Fruit fly (Drosophila melanogaster) whole organism, embryonic: Measurements from ENCODE around the gene CG13984.
A peak's percentile ranks its signal among the peaks of the same experiment; 100 is the strongest.

Experiments
- Antp ChIP-seq: fragments of 200-800 bp; sonication (Bioruptor generic); optimal IDR thresholded peaks from 3 replicates; lab custom pipeline; 2016; ENCODE audit warnings: missing biosample characterization, missing genetic modification characterization
- B-H2 ChIP-seq: fragments of 200-800 bp; sonication (Bioruptor generic); optimal IDR thresholded peaks from 2 replicates; lab custom pipeline; 2018; ENCODE audit warnings: missing biosample characterization, mild to moderate bottlenecking, missing genetic modification characterization
- Bgb ChIP-seq: fragments of 200-800 bp; sonication (Bioruptor generic); IDR thresholded peaks from 2 replicates; pipeline ENCODE4 v1.3.6; 2022; ENCODE audit warnings: missing biosample characterization, missing genetic modification characterization; ENCODE audit not compliant: partially characterized antibody
- C15 ChIP-seq: fragments of 200-800 bp; sonication (Bioruptor generic); IDR thresholded peaks from 3 replicates; pipeline ENCODE4 v1.3.6; 2022; ENCODE audit warnings: missing biosample characterization, missing genetic modification characterization
- CG12155 ChIP-seq: fragments of 200-800 bp; sonication (Bioruptor generic); optimal IDR thresholded peaks from 3 replicates; lab custom pipeline; 2016; ENCODE audit warnings: missing biosample characterization, missing genetic modification characterization
- CG12769 ChIP-seq: fragments of 200-800 bp; sonication (Bioruptor generic); optimal IDR thresholded peaks from 2 replicates; lab custom pipeline; 2019; ENCODE audit warnings: missing biosample characterization, mild to moderate bottlenecking, missing genetic modification characterization, moderate library complexity
- CG13123 ChIP-seq: fragments of 200-800 bp; sonication (Bioruptor generic); optimal IDR thresholded peaks from 2 replicates; lab custom pipeline; 2016; ENCODE audit warnings: missing biosample characterization, missing genetic modification characterization
- CG13296 ChIP-seq: fragments of 200-800 bp; sonication (Bioruptor generic); optimal IDR thresholded peaks from 3 replicates; lab custom pipeline; 2018; ENCODE audit warnings: missing biosample characterization, mild to moderate bottlenecking, missing genetic modification characterization
- CG13424 ChIP-seq: fragments of 200-800 bp; sonication (Bioruptor generic); optimal IDR thresholded peaks from 2 replicates; lab custom pipeline; 2019; ENCODE audit warnings: missing biosample characterization, mild to moderate bottlenecking, missing genetic modification characterization, moderate library complexity
- CG2116 ChIP-seq: fragments of 200-800 bp; sonication (Bioruptor generic); optimal IDR thresholded peaks from 3 replicates; lab custom pipeline; 2018; ENCODE audit warnings: missing biosample characterization, mild to moderate bottlenecking, missing genetic modification characterization
- CG34224 ChIP-seq: fragments of 200-800 bp; sonication (Bioruptor generic); IDR thresholded peaks from 3 replicates; pipeline ENCODE4 v1.3.6; 2022; ENCODE audit warnings: missing biosample characterization, missing genetic modification characterization; ENCODE audit not compliant: partially characterized antibody
- CG34422 ChIP-seq: fragments of 200-800 bp; sonication (Bioruptor generic); IDR thresholded peaks from 3 replicates; pipeline ENCODE4 v1.3.6; 2022; ENCODE audit warnings: missing biosample characterization, missing genetic modification characterization
- CG4424 ChIP-seq: fragments of 200-800 bp; sonication (Bioruptor generic); optimal IDR thresholded peaks from 3 replicates; lab custom pipeline; 2016; ENCODE audit warnings: missing biosample characterization, missing genetic modification characterization
- CG5245 ChIP-seq: fragments of 200-800 bp; sonication (Bioruptor generic); optimal IDR thresholded peaks from 3 replicates; lab custom pipeline; 2016; ENCODE audit warnings: missing biosample characterization, missing genetic modification characterization
- CG7745 ChIP-seq: fragments of 200-800 bp; sonication (Bioruptor generic); optimal IDR thresholded peaks from 2 replicates; lab custom pipeline; 2018; ENCODE audit warnings: missing biosample characterization, mild to moderate bottlenecking, missing genetic modification characterization, moderate library complexity
- CG8478 ChIP-seq: fragments of >200 bp; optimal IDR thresholded peaks from 2 replicates; lab custom pipeline; 2018
- CG9609 ChIP-seq: fragments of 200-800 bp; sonication (Bioruptor generic); optimal IDR thresholded peaks from 3 replicates; lab custom pipeline; 2016; ENCODE audit warnings: missing biosample characterization, missing genetic modification characterization
- CG9932 ChIP-seq: fragments of 200-800 bp; sonication (Bioruptor generic); IDR thresholded peaks from 2 replicates; pipeline ENCODE4 v1.3.6; 2022; ENCODE audit warnings: missing biosample characterization, missing genetic modification characterization
- D19B ChIP-seq: fragments of 200-800 bp; sonication (Bioruptor generic); optimal IDR thresholded peaks from 2 replicates; lab custom pipeline; 2017; ENCODE audit warnings: missing biosample characterization, mild to moderate bottlenecking, missing genetic modification characterization
- Dek ChIP-seq: fragments of 200-800 bp; sonication (Bioruptor generic); optimal IDR thresholded peaks from 3 replicates; lab custom pipeline; 2019; ENCODE audit warnings: missing biosample characterization, mild to moderate bottlenecking, missing genetic modification characterization, moderate library complexity
- Dref ChIP-seq: fragments of 200-800 bp; sonication (Bioruptor generic); IDR thresholded peaks from 2 replicates; pipeline ENCODE4 v1.3.6; 2022; ENCODE audit warnings: missing biosample characterization, missing genetic modification characterization
- Drgx ChIP-seq: fragments of 200-800 bp; sonication (Bioruptor generic); IDR thresholded peaks from 2 replicates; pipeline ENCODE4 v1.3.6; 2022; ENCODE audit warnings: missing biosample characterization, missing genetic modification characterization
- Fer2 ChIP-seq: fragments of 200-800 bp; sonication (Bioruptor generic); optimal IDR thresholded peaks from 2 replicates; lab custom pipeline; 2018; ENCODE audit warnings: missing biosample characterization, mild to moderate bottlenecking, missing genetic modification characterization, moderate library complexity
- Hey ChIP-seq: fragments of 200-800 bp; sonication (Bioruptor generic); optimal IDR thresholded peaks from 3 replicates; lab custom pipeline; 2018; ENCODE audit warnings: missing biosample characterization, mild to moderate bottlenecking, missing genetic modification characterization
- Hmr ChIP-seq: fragments of 200-800 bp; sonication (Bioruptor generic); optimal IDR thresholded peaks from 3 replicates; lab custom pipeline; 2017; ENCODE audit warnings: mild to moderate bottlenecking, missing biosample characterization, missing genetic modification reagents, missing genetic modification characterization
- Jarid2 ChIP-seq: fragments of 200-800 bp; sonication (Bioruptor generic); optimal IDR thresholded peaks from 3 replicates; lab custom pipeline; 2017; ENCODE audit warnings: mild to moderate bottlenecking, missing biosample characterization, missing genetic modification reagents, missing genetic modification characterization
- Kr ChIP-seq: fragments of 200-800 bp; sonication (Bioruptor generic); optimal IDR thresholded peaks from 2 replicates; lab custom pipeline; 2017; ENCODE audit warnings: missing biosample characterization, mild to moderate bottlenecking, missing genetic modification characterization
- Lpt ChIP-seq: fragments of >200 bp; optimal IDR thresholded peaks from 2 replicates; lab custom pipeline; 2018; ENCODE audit warnings: missing biosample characterization, missing genetic modification characterization
- MBD-R2 ChIP-seq: fragments of 200-800 bp; sonication (Bioruptor generic); IDR thresholded peaks from 2 replicates; pipeline ENCODE4 v1.3.6; 2022; ENCODE audit warnings: missing biosample characterization, missing genetic modification characterization
- MESR4 ChIP-seq: fragments of 200-800 bp; sonication (Bioruptor generic); optimal IDR thresholded peaks from 2 replicates; lab custom pipeline; 2018; ENCODE audit warnings: missing biosample characterization, mild to moderate bottlenecking, missing genetic modification characterization, moderate library complexity
- MTF-1 ChIP-seq: fragments of 200-800 bp; sonication (Bioruptor generic); optimal IDR thresholded peaks from 2 replicates; lab custom pipeline; 2018; ENCODE audit warnings: missing biosample characterization, mild to moderate bottlenecking, missing genetic modification characterization, borderline replicate concordance
- Max ChIP-seq: fragments of 200-800 bp; sonication (Bioruptor generic); optimal IDR thresholded peaks from 2 replicates; lab custom pipeline; 2016; ENCODE audit warnings: missing biosample characterization, mild to moderate bottlenecking, missing genetic modification characterization
- Scr ChIP-seq: fragments of 200-800 bp; sonication (Bioruptor generic); IDR thresholded peaks from 2 replicates; pipeline ENCODE4 v1.3.6; 2022; ENCODE audit warnings: missing biosample characterization, missing genetic modification characterization; ENCODE audit not compliant: partially characterized antibody
- Spps ChIP-seq: fragments of 200-800 bp; sonication (Bioruptor generic); optimal IDR thresholded peaks from 2 replicates; lab custom pipeline; 2018; ENCODE audit warnings: missing biosample characterization, mild to moderate bottlenecking, missing genetic modification characterization
- Usf ChIP-seq: fragments of 200-800 bp; sonication (Bioruptor generic); optimal IDR thresholded peaks from 2 replicates; lab custom pipeline; 2017; ENCODE audit warnings: missing genotype, missing biosample characterization, missing genetic modification characterization
- Xbp1 ChIP-seq: fragments of 200-800 bp; sonication (Bioruptor generic); optimal IDR thresholded peaks from 3 replicates; lab custom pipeline; 2016; ENCODE audit warnings: missing biosample characterization, mild to moderate bottlenecking, missing genetic modification characterization
- aop ChIP-seq: fragments of 200-800 bp; sonication (Bioruptor generic); IDR thresholded peaks from 2 replicates; pipeline ENCODE4 v1.3.6; 2022; ENCODE audit warnings: missing biosample characterization, missing genetic modification characterization
- cwo ChIP-seq: fragments of 200-800 bp; sonication (Bioruptor generic); optimal IDR thresholded peaks from 3 replicates; lab custom pipeline; 2017; ENCODE audit warnings: missing biosample characterization, missing genetic modification characterization, mild to moderate bottlenecking, moderate library complexity, missing genetic modification reagents
- fd96Cb ChIP-seq: fragments of 200-800 bp; sonication (Bioruptor generic); optimal IDR thresholded peaks from 2 replicates; lab custom pipeline; 2018; ENCODE audit warnings: missing biosample characterization, mild to moderate bottlenecking, missing genetic modification characterization, moderate library complexity
- fru ChIP-seq: fragments of >200 bp; optimal IDR thresholded peaks from 2 replicates; lab custom pipeline; 2017
- jumu ChIP-seq: fragments of 200-800 bp; sonication (Bioruptor generic); optimal IDR thresholded peaks from 3 replicates; lab custom pipeline; 2016; ENCODE audit warnings: missing biosample characterization, missing genetic modification characterization
- kni ChIP-seq: fragments of 200-800 bp; sonication (Bioruptor generic); optimal IDR thresholded peaks from 3 replicates; lab custom pipeline; 2017; ENCODE audit warnings: mild to moderate bottlenecking, missing biosample characterization, missing genetic modification reagents, missing genetic modification characterization
- lilli ChIP-seq: fragments of 200-800 bp; sonication (Bioruptor generic); optimal IDR thresholded peaks from 3 replicates; lab custom pipeline; 2016; ENCODE audit warnings: missing biosample characterization, missing genetic modification characterization
- mam ChIP-seq: fragments of 200-800 bp; sonication (Bioruptor generic); optimal IDR thresholded peaks from 3 replicates; lab custom pipeline; 2016; ENCODE audit warnings: missing biosample characterization, missing genetic modification characterization
- nom ChIP-seq: fragments of 200-800 bp; sonication (Bioruptor generic); optimal IDR thresholded peaks from 2 replicates; lab custom pipeline; 2017; ENCODE audit warnings: missing biosample characterization, missing genetic modification characterization, mild to moderate bottlenecking, moderate library complexity, missing genetic modification reagents
- onecut ChIP-seq: fragments of 200-800 bp; sonication (Bioruptor generic); IDR thresholded peaks from 2 replicates; pipeline ENCODE4 v1.3.6; 2022; ENCODE audit warnings: missing biosample characterization, missing genetic modification characterization
- pfk ChIP-seq: fragments of 200-800 bp; sonication (Bioruptor generic); optimal IDR thresholded peaks from 2 replicates; lab custom pipeline; 2018; ENCODE audit warnings: missing biosample characterization, mild to moderate bottlenecking, missing genetic modification characterization, moderate library complexity
- salm ChIP-seq: fragments of 200-800 bp; sonication (Bioruptor generic); optimal IDR thresholded peaks from 2 replicates; lab custom pipeline; 2018; ENCODE audit warnings: missing biosample characterization, mild to moderate bottlenecking, missing genetic modification characterization
- wor ChIP-seq: fragments of 200-800 bp; sonication (Bioruptor generic); IDR thresholded peaks from 2 replicates; pipeline ENCODE4 v1.3.6; 2022; ENCODE audit warnings: missing biosample characterization, missing genetic modification characterization
- zen2 ChIP-seq: fragments of 200-800 bp; sonication (Bioruptor generic); IDR thresholded peaks from 3 replicates; pipeline ENCODE4 v1.3.6; 2022; ENCODE audit warnings: missing biosample characterization, missing genetic modification characterization; ENCODE audit not compliant: partially characterized antibody
- zfh2 ChIP-seq: fragments of 200-800 bp; sonication (Bioruptor generic); optimal IDR thresholded peaks from 2 replicates; lab custom pipeline; 2016; ENCODE audit warnings: missing biosample characterization, missing genetic modification characterization

CG13984 gene

DNA sequence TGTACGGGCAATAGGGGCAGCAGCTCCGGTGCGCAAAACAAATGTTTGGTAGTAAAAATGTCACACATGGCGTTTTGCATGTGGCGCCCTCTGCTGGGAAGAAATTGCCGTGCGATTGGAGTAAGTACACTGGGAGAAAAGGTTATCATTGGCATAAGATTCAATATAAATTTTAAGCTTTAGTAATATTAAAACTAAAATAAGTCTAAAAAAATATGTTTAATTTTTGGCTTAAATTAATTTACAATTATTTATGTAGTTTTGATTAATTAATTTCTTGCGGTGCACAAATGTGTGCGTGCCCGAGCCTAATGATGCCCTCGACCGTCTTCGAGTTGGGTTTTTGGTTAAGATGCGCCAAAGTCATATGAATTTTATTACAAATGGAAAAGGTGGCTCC lies 28.3 kb upstream of the CG13984 start (continued):
- 0 out of 3 replicates have a peak, but pooled peaks have one; percentile 46 for TF ChIP-seq CG34422
- TF ChIP-seq Antp (GFP tag; lab: Kevin White, UChicago) = peak; percentile 11
- peak; percentile 52 for TF ChIP-seq onecut
- TF ChIP-seq CG13123 (GFP tag; lab: Kevin White, UChicago) = no peak
- TF ChIP-seq Max (GFP tag; lab: Kevin White, UChicago) = peak; percentile 41
- TF ChIP-seq Hmr = peak; percentile 66
- no peak for TF ChIP-seq nom (GFP tag; lab: Kevin White, UChicago)
- TF ChIP-seq C15 (GFP tag; lab: Robert Waterston, UW) = no peak
- TF ChIP-seq Bgb = no peak
- no peak for TF ChIP-seq D19B (GFP tag; lab: Kevin White, UChicago)
- TF ChIP-seq CG9609 (GFP tag; lab: Kevin White, UChicago) = no peak
- no peak for TF ChIP-seq MESR4
- TF ChIP-seq MTF-1 (GFP tag; lab: Kevin White, UChicago) = no peak
- TF ChIP-seq cwo (GFP tag; lab: Kevin White, UChicago) = peak; percentile 49
- peak; percentile 31 for TF ChIP-seq CG12155 (GFP tag; lab: Kevin White, UChicago)
- peak; percentile 44 for TF ChIP-seq Dek (tag; lab: Kevin White, UChicago)
- no peak for TF ChIP-seq CG7745 (tag; lab: Kevin White, UChicago)
- TF ChIP-seq CG4424 (GFP tag; lab: Kevin White, UChicago) = peak; percentile 64
- peak; percentile 34; the same call in 1 of the 2 replicates for TF ChIP-seq MBD-R2
- TF ChIP-seq zfh2 = no peak
- peak; percentile 50 for TF ChIP-seq wor
- TF ChIP-seq CG5245 (GFP tag; lab: Kevin White, UChicago) = peak; percentile 64
- no peak for TF ChIP-seq Dref (GFP tag; lab: Robert Waterston, UW)
- TF ChIP-seq CG12769 (tag; lab: Kevin White, UChicago) = peak; percentile 46
- no peak for TF ChIP-seq Usf (GFP tag; lab: Kevin White, UChicago)
- no peak for TF ChIP-seq Kr
- no peak for TF ChIP-seq pfk (GFP tag; lab: Kevin White, UChicago)
- TF ChIP-seq CG13424 = peak; percentile 70
- no peak for TF ChIP-seq jumu
- peak; percentile 55 for TF ChIP-seq Spps
- TF ChIP-seq Scr (GFP tag; lab: Robert Waterston, UW) = no peak
- peak; percentile 67 for TF ChIP-seq Xbp1 (GFP tag; lab: Kevin White, UChicago)
- no peak for TF ChIP-seq CG34224
- TF ChIP-seq CG13296 (GFP tag; lab: Kevin White, UChicago) = peak; percentile 49
- TF ChIP-seq B-H2 = peak; percentile 0
- no peak for TF ChIP-seq zen2 (GFP tag; lab: Robert Waterston, UW)
- TF ChIP-seq Fer2 (tag; lab: Kevin White, UChicago) = no peak
- no peak for TF ChIP-seq fru
- TF ChIP-seq aop (GFP tag; lab: Robert Waterston, UW) = no peak
- no peak for TF ChIP-seq CG8478
- TF ChIP-seq kni (GFP tag; lab: Kevin White, UChicago) = no peak
- TF ChIP-seq CG2116 = peak; percentile 3
- TF ChIP-seq mam = no peak
- no peak for TF ChIP-seq Hey
- TF ChIP-seq Drgx = no peak
- peak; percentile 57 for TF ChIP-seq lilli (GFP tag; lab: Kevin White, UChicago)
- peak; percentile 38; the same call in 1 of the 2 replicates for TF ChIP-seq CG9932 (GFP tag; lab: Robert Waterston, UW)
- TF ChIP-seq salm (tag; lab: Kevin White, UChicago) = peak; percentile 15
- TF ChIP-seq Jarid2 (GFP tag; lab: Kevin White, UChicago) = peak; percentile 9
- TF ChIP-seq Lpt (GFP tag; lab: Kevin White, UChicago) = no peak
- peak; percentile 61 for TF ChIP-seq fd96Cb (tag; lab: Kevin White, UChicago)
